Fruit fly (Drosophila melanogaster): Measurements from ENCODE around the gene CG32809.

- TF ChIP-seq Pif1B (GFP tag; optimal IDR thresholded peaks at IDR 0.05) = no peak
- no peak for TF ChIP-seq CG8301 (tag; optimal IDR thresholded peaks at IDR 0.05)
- TF ChIP-seq Ets98B (GFP tag; IDR thresholded peaks at IDR 0.05) = no peak
- no peak for TF ChIP-seq CG9948 (tag; optimal IDR thresholded peaks at IDR 0.05)
- TF ChIP-seq CG14655 (GFP tag; optimal IDR thresholded peaks at IDR 0.05) = no peak
- no peak for TF ChIP-seq CG17806 (tag; optimal IDR thresholded peaks at IDR 0.05)
- no peak for TF ChIP-seq CG12605 (GFP tag; IDR thresholded peaks at IDR 0.05)
- TF ChIP-seq rn (GFP tag; IDR thresholded peaks at IDR 0.05) = no peak
- no peak for TF ChIP-seq CG8159 (tag; optimal IDR thresholded peaks at IDR 0.05)
- TF ChIP-seq EcR (GFP tag; optimal IDR thresholded peaks at IDR 0.05) = no peak
- TF ChIP-seq CG15710 (tag; optimal IDR thresholded peaks at IDR 0.05) = no peak
- TF ChIP-seq Pif1A (GFP tag; optimal IDR thresholded peaks at IDR 0.05) = no peak
- TF ChIP-seq D1 (tag; optimal IDR thresholded peaks at IDR 0.05) = no peak
- no peak for TF ChIP-seq CG10348 (GFP tag; IDR thresholded peaks at IDR 0.05)
Observed at dm6 chrX:1695529-1696410, 3.2 kb upstream of the CG32809 start, which contains the start of gene a6.
